Fruit fly (Drosophila melanogaster) whole organism, embryonic: Measurements from ENCODE around the gene Sc2.

Source experiments
- Asciz ChIP-seq: fragments of 200-800 bp; sonication (Bioruptor generic); optimal IDR thresholded peaks from 2 replicates; lab custom pipeline; 2017; ENCODE audit warnings: missing biosample characterization, mild to moderate bottlenecking, missing genetic modification characterization, missing genetic modification reagents
- C15 ChIP-seq: fragments of 200-800 bp; sonication (Bioruptor generic); IDR thresholded peaks from 3 replicates; pipeline ENCODE4 v1.3.6; 2022; ENCODE audit warnings: missing biosample characterization, missing genetic modification characterization
- CG12236 ChIP-seq: fragments of 200-800 bp; sonication (Bioruptor generic); optimal IDR thresholded peaks from 2 replicates; lab custom pipeline; 2016; ENCODE audit warnings: missing biosample characterization, missing genetic modification characterization
- CG12391 ChIP-seq: fragments of 200-800 bp; sonication (Bioruptor generic); optimal IDR thresholded peaks from 3 replicates; lab custom pipeline; 2018; ENCODE audit warnings: missing biosample characterization, mild to moderate bottlenecking, missing genetic modification characterization, moderate library complexity
- CG12769 ChIP-seq: fragments of 200-800 bp; sonication (Bioruptor generic); optimal IDR thresholded peaks from 2 replicates; lab custom pipeline; 2019; ENCODE audit warnings: missing biosample characterization, mild to moderate bottlenecking, missing genetic modification characterization, moderate library complexity
- CG13775 ChIP-seq: fragments of 200-800 bp; sonication (Bioruptor generic); optimal IDR thresholded peaks from 3 replicates; lab custom pipeline; 2017; ENCODE audit warnings: missing biosample characterization, mild to moderate bottlenecking, missing genetic modification characterization
- CG15011 ChIP-seq: fragments of 200-800 bp; sonication (Bioruptor generic); optimal IDR thresholded peaks from 3 replicates; lab custom pipeline; 2018; ENCODE audit warnings: missing biosample characterization, mild to moderate bottlenecking, missing genetic modification characterization
- CG1529 ChIP-seq: fragments of 200-800 bp; sonication (Bioruptor generic); optimal IDR thresholded peaks from 3 replicates; lab custom pipeline; 2018; ENCODE audit warnings: missing biosample characterization, missing genetic modification characterization
- CG1647 ChIP-seq: fragments of 200-800 bp; sonication (Bioruptor generic); optimal IDR thresholded peaks from 3 replicates; lab custom pipeline; 2016; ENCODE audit warnings: missing biosample characterization, missing genetic modification characterization
- CG17328 ChIP-seq: fragments of 200-800 bp; sonication (Bioruptor generic); IDR thresholded peaks from 2 replicates; pipeline ENCODE4 v1.3.6; 2022; ENCODE audit warnings: missing biosample characterization, missing genetic modification characterization
- CG1792 ChIP-seq: fragments of 200-800 bp; sonication (Bioruptor generic); optimal IDR thresholded peaks from 2 replicates; lab custom pipeline; 2016; ENCODE audit warnings: missing biosample characterization, missing genetic modification characterization
- CG2889 ChIP-seq: fragments of 200-800 bp; sonication (Bioruptor generic); IDR thresholded peaks from 3 replicates; pipeline ENCODE4 v1.3.6; 2022; ENCODE audit warnings: missing biosample characterization, missing genetic modification characterization
- CG3995 ChIP-seq: fragments of 200-800 bp; sonication (Bioruptor generic); optimal IDR thresholded peaks from 3 replicates; lab custom pipeline; 2016; ENCODE audit warnings: missing biosample characterization, missing genetic modification characterization
- CG5180 ChIP-seq: fragments of 200-800 bp; sonication (Bioruptor generic); optimal IDR thresholded peaks from 3 replicates; lab custom pipeline; 2017; ENCODE audit warnings: missing biosample characterization, missing genetic modification characterization, mild to moderate bottlenecking, moderate library complexity, missing genetic modification reagents
- CG6175 ChIP-seq: fragments of 200-800 bp; sonication (Bioruptor generic); IDR thresholded peaks from 3 replicates; pipeline ENCODE4 v1.3.6; 2022; ENCODE audit warnings: missing biosample characterization, missing genetic modification characterization
- CG6813 ChIP-seq: fragments of 200-800 bp; sonication (Bioruptor generic); optimal IDR thresholded peaks from 2 replicates; lab custom pipeline; 2017; ENCODE audit warnings: missing biosample characterization, missing genetic modification characterization, mild to moderate bottlenecking, moderate library complexity, missing genetic modification reagents
- CG9437 ChIP-seq: fragments of 200-800 bp; sonication (Bioruptor generic); optimal IDR thresholded peaks from 2 replicates; lab custom pipeline; 2018; ENCODE audit warnings: missing biosample characterization, mild to moderate bottlenecking, missing genetic modification characterization
- D19A ChIP-seq: fragments of 200-800 bp; optimal IDR thresholded peaks from 3 replicates; lab custom pipeline; 2019; ENCODE audit warnings: missing biosample characterization, mild to moderate bottlenecking, missing genetic modification characterization, moderate library complexity
- D19B ChIP-seq: fragments of 200-800 bp; sonication (Bioruptor generic); optimal IDR thresholded peaks from 2 replicates; lab custom pipeline; 2017; ENCODE audit warnings: missing biosample characterization, mild to moderate bottlenecking, missing genetic modification characterization
- Dip2 ChIP-seq: fragments of 200-800 bp; sonication (Bioruptor generic); IDR thresholded peaks from 2 replicates; pipeline ENCODE4 v1.3.6; 2022; ENCODE audit warnings: missing biosample characterization, missing genetic modification characterization
- Dll ChIP-seq: fragments of 200-800 bp; sonication (Bioruptor generic); IDR thresholded peaks from 4 replicates; pipeline ENCODE4 v1.3.6; 2022; ENCODE audit warnings: missing biosample characterization, missing genetic modification characterization; ENCODE audit not compliant: partially characterized antibody
- GATAe ChIP-seq: fragments of 200-800 bp; sonication (Bioruptor generic); conservative IDR thresholded peaks from 2 replicates; pipeline ENCODE4 v1.3.6; 2022; ENCODE audit warnings: missing biosample characterization, missing genetic modification characterization
- Hmr ChIP-seq: fragments of 200-800 bp; sonication (Bioruptor generic); optimal IDR thresholded peaks from 3 replicates; lab custom pipeline; 2017; ENCODE audit warnings: mild to moderate bottlenecking, missing biosample characterization, missing genetic modification reagents, missing genetic modification characterization
- Lpt ChIP-seq: fragments of >200 bp; optimal IDR thresholded peaks from 2 replicates; lab custom pipeline; 2018; ENCODE audit warnings: missing biosample characterization, missing genetic modification characterization
- Mrtf ChIP-seq: fragments of 200-800 bp; sonication (Bioruptor generic); IDR thresholded peaks from 3 replicates; pipeline ENCODE4 v1.3.6; 2022; ENCODE audit warnings: missing biosample characterization, missing genetic modification characterization
- Oli ChIP-seq: fragments of 200-800 bp; sonication (Bioruptor generic); optimal IDR thresholded peaks from 2 replicates; lab custom pipeline; 2018; ENCODE audit warnings: missing biosample characterization, mild to moderate bottlenecking, missing genetic modification characterization, moderate library complexity
- Ptx1 ChIP-seq: fragments of 200-800 bp; sonication (Bioruptor generic); IDR thresholded peaks from 2 replicates; pipeline ENCODE4 v1.3.6; 2022; ENCODE audit warnings: missing biosample characterization, missing genetic modification characterization
- Sox100B ChIP-seq: fragments of 200-800 bp; sonication (Bioruptor generic); optimal IDR thresholded peaks from 3 replicates; lab custom pipeline; 2018; ENCODE audit warnings: missing biosample characterization, mild to moderate bottlenecking, missing genetic modification characterization
- Sox102F ChIP-seq: fragments of 200-800 bp; sonication (Bioruptor generic); optimal IDR thresholded peaks from 2 replicates; lab custom pipeline; 2018; ENCODE audit warnings: missing biosample characterization, mild to moderate bottlenecking, missing genetic modification characterization, moderate library complexity
- Trl ChIP-seq, 3 experiments: fragments of >200 bp in 2 of 3; fragments of 200-800 bp in 1 of 3; sonication (Bioruptor generic) in 1 of 3; optimal IDR thresholded peaks; 2 replicates in 1 of 3; 3 replicates in 2 of 3; lab custom pipeline; 2016 to 2017; ENCODE audit warnings: missing biosample characterization in 1 of 3, missing genetic modification characterization in 1 of 3
- Usf ChIP-seq: fragments of 200-800 bp; sonication (Bioruptor generic); optimal IDR thresholded peaks from 2 replicates; lab custom pipeline; 2017; ENCODE audit warnings: missing genotype, missing biosample characterization, missing genetic modification characterization
- Vsx1 ChIP-seq: fragments of 200-800 bp; sonication (Bioruptor generic); optimal IDR thresholded peaks from 2 replicates; lab custom pipeline; 2017; ENCODE audit warnings: missing biosample characterization, mild to moderate bottlenecking, missing genetic modification characterization, missing genetic modification reagents
- YL-1 ChIP-seq: fragments of 200-800 bp; sonication (Bioruptor generic); optimal IDR thresholded peaks from 3 replicates; lab custom pipeline; 2017; ENCODE audit warnings: missing biosample characterization, mild to moderate bottlenecking, missing genetic modification characterization
- cato ChIP-seq: fragments of 200-800 bp; sonication (Bioruptor generic); optimal IDR thresholded peaks from 2 replicates; lab custom pipeline; 2016; ENCODE audit warnings: missing biosample characterization, missing genetic modification characterization, borderline replicate concordance
- chif ChIP-seq, 2 experiments: fragments of 200-800 bp; sonication (Bioruptor generic); optimal IDR thresholded peaks; 3 replicates each; lab custom pipeline; 2016; ENCODE audit warnings: missing biosample characterization in 2 of 2, missing genetic modification characterization in 2 of 2
- chinmo ChIP-seq: fragments of 200-800 bp; sonication (Bioruptor generic); IDR thresholded peaks from 4 replicates; pipeline ENCODE4 v1.3.6; 2022; ENCODE audit warnings: missing biosample characterization, missing genetic modification characterization; ENCODE audit not compliant: partially characterized antibody
- da ChIP-seq: fragments of 200-800 bp; sonication (Bioruptor generic); optimal IDR thresholded peaks from 2 replicates; lab custom pipeline; 2016; ENCODE audit warnings: missing biosample characterization, missing genetic modification characterization
- fd64A ChIP-seq: fragments of 200-800 bp; sonication (Bioruptor generic); optimal IDR thresholded peaks from 3 replicates; lab custom pipeline; 2018; ENCODE audit warnings: missing biosample characterization, mild to moderate bottlenecking, missing genetic modification characterization
- grn ChIP-seq: fragments of 200-800 bp; sonication (Bioruptor generic); optimal IDR thresholded peaks from 3 replicates; lab custom pipeline; 2017; ENCODE audit warnings: missing biosample characterization, missing genetic modification characterization
- hkb ChIP-seq, 2 experiments: fragments of 200-800 bp in 1 of 2; fragments of >200 bp in 1 of 2; sonication (Bioruptor generic) in 1 of 2; IDR thresholded peaks in 1 of 2; optimal IDR thresholded peaks in 1 of 2; 2 replicates each; pipeline versions ENCODE4 v1.3.6 to Lab custom; 2017 to 2022; ENCODE audit warnings: missing biosample characterization in 1 of 2, missing genetic modification characterization in 1 of 2
- insv ChIP-seq, 2 experiments: fragments of 200-800 bp; sonication (Bioruptor generic); optimal IDR thresholded peaks; 3 replicates each; lab custom pipeline; 2016 to 2018; ENCODE audit warnings: missing biosample characterization in 2 of 2, missing genetic modification characterization in 2 of 2
- lab ChIP-seq: fragments of 200-800 bp; sonication (Bioruptor generic); optimal IDR thresholded peaks from 3 replicates; lab custom pipeline; 2017; ENCODE audit warnings: missing biosample characterization, missing genetic modification characterization, mild to moderate bottlenecking, moderate library complexity, missing genetic modification reagents
- nerfin-1 ChIP-seq: fragments of 200-800 bp; sonication (Bioruptor generic); optimal IDR thresholded peaks from 3 replicates; lab custom pipeline; 2019; ENCODE audit warnings: missing biosample characterization, mild to moderate bottlenecking, missing genetic modification characterization, moderate library complexity
- org-1 ChIP-seq: fragments of 200-800 bp; sonication (Bioruptor generic); optimal IDR thresholded peaks from 2 replicates; lab custom pipeline; 2017; ENCODE audit warnings: missing biosample characterization, missing genetic modification characterization
- pum ChIP-seq: fragments of 200-800 bp; sonication (Bioruptor generic); optimal IDR thresholded peaks from 2 replicates; lab custom pipeline; 2016; ENCODE audit warnings: missing biosample characterization, missing genetic modification characterization
- sc ChIP-seq, 3 experiments: fragments of >200 bp in 2 of 3; fragments of 200-800 bp in 1 of 3; sonication (Bioruptor generic) in 1 of 3; optimal IDR thresholded peaks; 2 replicates in 2 of 3; 3 replicates in 1 of 3; lab custom pipeline; 2017; ENCODE audit warnings: mild to moderate bottlenecking in 1 of 3, missing biosample characterization in 1 of 3, missing genetic modification characterization in 1 of 3, missing genetic modification reagents in 1 of 3
- so ChIP-seq: fragments of 200-800 bp; sonication (Bioruptor generic); IDR thresholded peaks from 3 replicates; pipeline ENCODE4 v1.3.6; 2022; ENCODE audit warnings: missing biosample characterization, missing genetic modification characterization
- twi ChIP-seq: fragments of 200-800 bp; optimal IDR thresholded peaks from 2 replicates; lab custom pipeline; 2019; ENCODE audit warnings: missing biosample characterization, mild to moderate bottlenecking, missing genetic modification characterization, moderate library complexity

Gene Sc2

dm6 chr3L:3935567-3936207 lies 32.4 kb downstream of the Sc2 start, which contains the start of gene Eip63F-1 (continued):
- peak; percentile 46 for TF ChIP-seq cato
- TF ChIP-seq CG1792 (GFP tag; lab: Kevin White, UChicago), result peak; percentile 2
- TF ChIP-seq pum (GFP tag; lab: Kevin White, UChicago), result no peak
- TF ChIP-seq insv (GFP tag; optimal IDR thresholded peaks at IDR 0.05; lab: Kevin White, UChicago), result no peak
- peak; percentile 63 for TF ChIP-seq CG15011 (GFP tag; lab: Kevin White, UChicago)
- no peak for TF ChIP-seq CG12236
- no peak for TF ChIP-seq YL-1 (GFP tag; lab: Kevin White, UChicago)
- TF ChIP-seq Sox100B (GFP tag; lab: Kevin White, UChicago), result peak; percentile 85
- peak; percentile 45 for TF ChIP-seq CG1529
- peak; percentile 17 for TF ChIP-seq Vsx1 (GFP tag; lab: Kevin White, UChicago)
- peak; percentile 45 for TF ChIP-seq Usf (GFP tag; lab: Kevin White, UChicago)
- no peak for TF ChIP-seq sc (optimal IDR thresholded peaks at IDR 0.05; lab: Kevin White, UChicago)
- peak; percentile 2 for TF ChIP-seq sc (GFP tag; optimal IDR thresholded peaks at IDR 0.05; lab: Kevin White, UChicago)
- TF ChIP-seq D19B (GFP tag; lab: Kevin White, UChicago), result peak; percentile 38
- peak; percentile 77 for TF ChIP-seq CG12391
- TF ChIP-seq CG2889 (GFP tag; lab: Robert Waterston, UW), result no peak
- no peak for TF ChIP-seq chif (GFP tag; optimal IDR thresholded peaks at IDR 0.05; lab: Kevin White, UChicago)
- TF ChIP-seq Dll (GFP tag; lab: Robert Waterston, UW), result no peak
- TF ChIP-seq nerfin-1 (tag; lab: Kevin White, UChicago), result peak; percentile 56
- peak; percentile 70 for TF ChIP-seq lab
- TF ChIP-seq Hmr (GFP tag; lab: Kevin White, UChicago), result peak; percentile 57
- TF ChIP-seq CG13775, result peak; percentile 55
- 0 out of 3 replicates have a peak, but pooled peaks have one; percentile 12 for TF ChIP-seq so (GFP tag; lab: Robert Waterston, UW)
- TF ChIP-seq CG6813 (GFP tag; lab: Kevin White, UChicago), result no peak
- TF ChIP-seq CG17328, result peak; percentile 44; the same call in 1 of the 2 replicates
- peak; percentile 78 for TF ChIP-seq Oli (tag; lab: Kevin White, UChicago)
- TF ChIP-seq org-1, result peak; percentile 55
- peak; percentile 48 for TF ChIP-seq Ptx1
- peak; percentile 30 for TF ChIP-seq twi (tag; lab: Kevin White, UChicago)
- peak; percentile 63 for TF ChIP-seq Asciz (GFP tag; lab: Kevin White, UChicago)
- TF ChIP-seq Lpt (GFP tag; lab: Kevin White, UChicago), result no peak
- TF ChIP-seq Dip2 (GFP tag; lab: Robert Waterston, UW), result no peak
- TF ChIP-seq D19A, result peak; percentile 57
- peak; percentile 59 for TF ChIP-seq CG5180 (GFP tag; lab: Kevin White, UChicago)
- TF ChIP-seq CG9437 (GFP tag; lab: Kevin White, UChicago), result peak; percentile 75
- no peak for TF ChIP-seq GATAe
- TF ChIP-seq CG1647, result no peak
- TF ChIP-seq hkb (optimal IDR thresholded peaks at IDR 0.05; lab: Kevin White, UChicago), result no peak
- 0 out of 2 replicates have a peak, but pooled peaks have one; percentile 9 for TF ChIP-seq hkb (GFP tag; IDR thresholded peaks at IDR 0.05; lab: Robert Waterston, UW)
- TF ChIP-seq fd64A, result no peak
- no peak for TF ChIP-seq CG6175 (GFP tag; lab: Robert Waterston, UW)
- peak; percentile 48 for TF ChIP-seq CG12769 (tag; lab: Kevin White, UChicago)
- TF ChIP-seq da (GFP tag; lab: Kevin White, UChicago), result no peak
- TF ChIP-seq CG3995 (GFP tag; lab: Kevin White, UChicago), result peak; percentile 14
- TF ChIP-seq Mrtf, result no peak
- no peak for TF ChIP-seq C15 (GFP tag; lab: Robert Waterston, UW)
- no peak for TF ChIP-seq chinmo (GFP tag; lab: Robert Waterston, UW)
- no peak for TF ChIP-seq Trl (optimal IDR thresholded peaks at IDR 0.05; lab: Kevin White, UChicago)
- TF ChIP-seq Trl (GFP tag; optimal IDR thresholded peaks at IDR 0.05; lab: Kevin White, UChicago), result no peak
- peak; percentile 81 for TF ChIP-seq Sox102F (GFP tag; lab: Kevin White, UChicago)
- TF ChIP-seq grn, result no peak
